Worm (Caenorhabditis elegans): ENCODE results near the gene ugt-1.

ugt-1 gene

DNA sequence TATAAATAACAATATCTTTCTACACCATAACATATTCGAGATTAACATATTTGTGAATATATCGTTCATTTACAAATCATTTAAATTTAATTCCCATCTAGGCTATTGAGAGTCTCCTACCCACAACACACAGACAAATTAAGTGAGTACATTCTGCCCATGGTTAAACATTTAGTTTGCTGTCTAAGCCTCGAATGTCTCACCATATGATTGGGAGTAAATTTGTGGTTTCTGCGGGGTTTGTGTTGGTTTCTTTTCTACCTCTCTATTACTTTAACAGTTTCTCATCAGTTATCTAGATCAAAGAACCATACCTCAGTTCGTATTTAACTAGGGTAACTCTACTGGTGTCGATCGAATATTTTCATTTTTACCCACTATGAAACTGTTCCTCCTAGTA is 3.0 kb downstream of the ugt-1 start, which contains the start of gene ugt-2 (continued):
- TF ChIP-seq Y75B8A.6 (GFP tag; IDR thresholded peaks at IDR 0.05) (no peak), dmd-6 (GFP tag; IDR thresholded peaks at IDR 0.05) (peak; percentile 63), egl-43 (GFP tag; IDR thresholded peaks at IDR 0.05) (no peak)

DNA sequence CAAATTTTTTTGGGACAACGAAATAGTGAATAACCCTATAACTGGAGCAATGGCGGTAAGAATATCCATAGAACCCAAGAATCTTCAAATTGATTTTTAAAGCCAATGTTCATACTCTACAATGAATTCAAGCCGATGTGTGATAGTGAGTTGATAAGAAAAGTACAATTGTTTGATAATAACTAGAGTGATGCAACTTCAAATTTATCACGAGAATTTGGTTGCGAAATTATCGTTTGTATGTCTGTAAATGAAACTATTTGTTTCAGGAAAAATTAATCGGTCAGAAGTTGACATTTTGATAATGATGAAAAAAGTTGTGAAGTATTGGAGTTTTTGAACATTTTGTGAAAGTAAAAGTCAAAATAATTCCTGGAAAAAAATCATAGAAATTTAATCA is 3.8 kb downstream of the ugt-1 start:
- TF ChIP-seq R02D3.7 (tag; optimal IDR thresholded peaks at IDR 0.05), result no peak
- TF ChIP-seq dmd-8 (GFP tag; IDR thresholded peaks at IDR 0.05), result no peak
- no peak for TF ChIP-seq arid-1 (GFP tag; conservative IDR thresholded peaks at IDR 0.05)
- no peak for TF ChIP-seq tra-1 (GFP tag; IDR thresholded peaks at IDR 0.05)
- no peak for TF ChIP-seq duxl-1 (tag; optimal IDR thresholded peaks at IDR 0.05; ENCODE audit: poor library complexity)
- no peak for TF ChIP-seq ceh-62 (tag; optimal IDR thresholded peaks at IDR 0.05)
- TF ChIP-seq mdt-29 (GFP tag; IDR thresholded peaks at IDR 0.05), result no peak
- TF ChIP-seq unc-39 (tag; optimal IDR thresholded peaks at IDR 0.05), result no peak
- TF ChIP-seq nhr-76 (tag; optimal IDR thresholded peaks at IDR 0.05), result no peak
- TF ChIP-seq nhr-41 (GFP tag; IDR thresholded peaks at IDR 0.05), result no peak
- TF ChIP-seq hlh-30 (tag; optimal IDR thresholded peaks at IDR 0.05; ENCODE audit: insufficient read depth), result peak; percentile 69
- TF ChIP-seq saeg-2 (GFP tag; IDR thresholded peaks at IDR 0.05), result no peak
- no peak for TF ChIP-seq ZK546.5 (tag; optimal IDR thresholded peaks at IDR 0.05)
- TF ChIP-seq aha-1 (tag), result peak; percentile 56
- no peak for TF ChIP-seq unc-62 (GFP tag; optimal IDR thresholded peaks at IDR 0.05 in 1 of 2)
- TF ChIP-seq unc-62 (tag; optimal IDR thresholded peaks at IDR 0.05), result no peak
- no peak for TF ChIP-seq zip-2 (tag; optimal IDR thresholded peaks at IDR 0.05)
- TF ChIP-seq lir-3 (tag; optimal IDR thresholded peaks at IDR 0.05), result no peak
- no peak for TF ChIP-seq ama-1 (optimal IDR thresholded peaks at IDR 0.05)
- no peak for TF ChIP-seq ctbp-1 (GFP tag; IDR thresholded peaks at IDR 0.05)
- TF ChIP-seq D1046.2 (GFP tag; IDR thresholded peaks at IDR 0.05), result no peak
- no peak for TF ChIP-seq dmd-9 (GFP tag; IDR thresholded peaks at IDR 0.05)
- TF ChIP-seq cey-2 (tag; optimal IDR thresholded peaks at IDR 0.05; ENCODE audit: borderline replicate concordance, insufficient read depth), result no peak
- TF ChIP-seq jun-1 (tag; optimal IDR thresholded peaks at IDR 0.05), result no peak
- no peak for TF ChIP-seq T20F7.1 (GFP tag; optimal IDR thresholded peaks at IDR 0.05)
- no peak for TF ChIP-seq nhr-6 (tag; optimal IDR thresholded peaks at IDR 0.05)
- 0 out of 2 replicates have a peak, but pooled peaks have one; percentile 24 for TF ChIP-seq pha-4 (GFP tag; IDR thresholded peaks at IDR 0.05)
- TF ChIP-seq pha-4 (tag; optimal IDR thresholded peaks at IDR 0.05), result no peak
- no peak for TF ChIP-seq lin-1 (GFP tag; IDR thresholded peaks at IDR 0.05)
- peak; percentile 42 for TF ChIP-seq nhr-10 (tag; optimal IDR thresholded peaks at IDR 0.05)
- peak; percentile 51 for TF ChIP-seq ztf-7 (tag; optimal IDR thresholded peaks at IDR 0.05)
- TF ChIP-seq dmd-6 (GFP tag; IDR thresholded peaks at IDR 0.05), result peak; percentile 93
- TF ChIP-seq nhr-77 (tag; optimal IDR thresholded peaks at IDR 0.05), result peak; percentile 89
- TF ChIP-seq ces-1 (GFP tag; optimal IDR thresholded peaks at IDR 0.05), result no peak
- no peak for TF ChIP-seq lin-39 (tag; optimal IDR thresholded peaks at IDR 0.05)
- TF ChIP-seq Y5F2A.4 (GFP tag; optimal IDR thresholded peaks at IDR 0.05), result no peak
- 0 out of 2 replicates have a peak, but pooled peaks have one; percentile 32 for TF ChIP-seq php-3 (GFP tag; IDR thresholded peaks at IDR 0.05)
- TF ChIP-seq mdl-1 (tag; optimal IDR thresholded peaks at IDR 0.05), result peak in 1 of 2 experiments; percentile 19
- TF ChIP-seq dve-1 (tag; optimal IDR thresholded peaks at IDR 0.05; ENCODE audit: insufficient read depth), result peak; percentile 91
- TF ChIP-seq gei-8 (GFP tag; optimal IDR thresholded peaks at IDR 0.05), result no peak
- TF ChIP-seq hmg-1.1 (GFP tag; IDR thresholded peaks at IDR 0.05), result no peak
- no peak for TF ChIP-seq nhr-102 (tag; optimal IDR thresholded peaks at IDR 0.05)
- no peak for TF ChIP-seq F44E2.7 (GFP tag; IDR thresholded peaks at IDR 0.05)
- TF ChIP-seq ZK337.2 (GFP tag; IDR thresholded peaks at IDR 0.05), result no peak
- peak; percentile 76 for TF ChIP-seq hlh-11 (tag; optimal IDR thresholded peaks at IDR 0.05)
- TF ChIP-seq lin-29 (GFP tag; IDR thresholded peaks at IDR 0.05), result no peak
- no peak for TF ChIP-seq hif-1 (tag; optimal IDR thresholded peaks at IDR 0.05)
- TF ChIP-seq madf-9 (GFP tag; conservative IDR thresholded peaks at IDR 0.05), result no peak
